Fruit fly (Drosophila melanogaster): ENCODE measurements around the gene CG42465.

dm6 chr2L:3681338-3681737 lies 18.7 kb upstream of the CG42465 start:
- no peak for TF ChIP-seq psq (optimal IDR thresholded peaks at IDR 0.05)
- TF ChIP-seq EcR (GFP tag; optimal IDR thresholded peaks at IDR 0.05), result no peak
- no peak for TF ChIP-seq pan (optimal IDR thresholded peaks at IDR 0.05)
- TF ChIP-seq usp (GFP tag; optimal IDR thresholded peaks at IDR 0.05), result no peak
- no peak for TF ChIP-seq Dll (optimal IDR thresholded peaks at IDR 0.05)
- no peak for TF ChIP-seq CG8478 (optimal IDR thresholded peaks at IDR 0.05)

Measured in whole organism.